Worm (Caenorhabditis elegans) whole organism, L1 larva: ENCODE data around the gene srh-73.

Experiments used
- aha-1 ChIP-seq: fragments of 150-350 bp; optimal IDR thresholded peaks from 2 replicates; lab custom pipeline; 2014; ENCODE audit warnings: missing biosample characterization, missing genetic modification characterization
- egl-27 ChIP-seq, 2 experiments: fragments of 150-350 bp in 1 of 2; sonication (generic microtip); optimal IDR thresholded peaks; 3 replicates each; lab custom pipeline; 2017 to 2018; ENCODE audit warnings: missing biosample characterization in 2 of 2, missing genetic modification characterization in 2 of 2, missing genetic modification reagents in 2 of 2
- elt-3 ChIP-seq, 6 experiments: fragments of 150-350 bp in 1 of 6; sonication (generic microtip); optimal IDR thresholded peaks; 2 replicates each; lab custom pipeline; 2017 to 2018; ENCODE audit warnings: missing biosample characterization in 6 of 6, missing genetic modification characterization in 6 of 6, inconsistent platforms in 1 of 6
- hlh-4 ChIP-seq: sonication (generic microtip); optimal IDR thresholded peaks from 2 replicates; lab custom pipeline; 2016; ENCODE audit warnings: mild to moderate bottlenecking, missing genetic modification characterization, missing compliant biosample characterization
- lin-15B ChIP-seq: fragments of 150-350 bp; sonication (generic microtip); optimal IDR thresholded peaks from 3 replicates; lab custom pipeline; 2014; ENCODE audit warnings: missing biosample characterization, missing genetic modification characterization
- nhr-11 ChIP-seq: fragments of 150-350 bp; optimal IDR thresholded peaks from 2 replicates; lab custom pipeline; 2014; ENCODE audit warnings: missing biosample characterization, missing genetic modification characterization
- nhr-28 ChIP-seq: fragments of 150-350 bp; optimal IDR thresholded peaks from 2 replicates; lab custom pipeline; 2014; ENCODE audit warnings: missing biosample characterization, missing genetic modification characterization
- nhr-90 ChIP-seq: sonication (generic microtip); optimal IDR thresholded peaks from 2 replicates; lab custom pipeline; 2016; ENCODE audit warnings: mild to moderate bottlenecking, missing genetic modification characterization, missing compliant biosample characterization; ENCODE audit not compliant: poor library complexity
- skn-1 ChIP-seq: fragments of 150-350 bp; optimal IDR thresholded peaks from 2 replicates; lab custom pipeline; 2014; ENCODE audit warnings: missing biosample characterization, missing genetic modification characterization
- snpc-4 ChIP-seq: fragments of 150-350 bp; optimal IDR thresholded peaks from 2 replicates; lab custom pipeline; 2014; ENCODE audit warnings: missing biosample characterization, missing genetic modification characterization
- zip-4 ChIP-seq: fragments of 200-800 bp; sonication (Bioruptor generic); optimal IDR thresholded peaks from 2 replicates; lab custom pipeline; 2018; ENCODE audit warnings: mild to moderate bottlenecking, missing genetic modification characterization, moderate library complexity, missing compliant biosample characterization
- ztf-4 ChIP-seq: fragments of 150-350 bp; optimal IDR thresholded peaks from 2 replicates; lab custom pipeline; 2014; ENCODE audit warnings: missing biosample characterization, missing genetic modification characterization

ce11 chrII:12544533-12544932 is 32.6 kb downstream of the srh-73 start, which contains the start of gene F49C5.9:
- no peak for TF ChIP-seq lin-15B (tag; lab: Kevin White, UChicago)
- no peak for TF ChIP-seq zip-4 (GFP tag; lab: Kevin White, UChicago)
- TF ChIP-seq ztf-4: no peak
- TF ChIP-seq egl-27 (tag; optimal IDR thresholded peaks at IDR 0.05; lab: Kevin White, UChicago): no peak
- TF ChIP-seq snpc-4: no peak
- TF ChIP-seq elt-3 (tag; optimal IDR thresholded peaks at IDR 0.05; lab: Kevin White, UChicago): no peak
- TF ChIP-seq skn-1 (tag; lab: Kevin White, UChicago): no peak
- TF ChIP-seq nhr-28: no peak
- no peak for TF ChIP-seq nhr-11 (tag; lab: Kevin White, UChicago)
- no peak for TF ChIP-seq nhr-90 (tag; lab: Kevin White, UChicago)
- no peak for TF ChIP-seq aha-1 (tag; lab: Kevin White, UChicago)
- TF ChIP-seq hlh-4 (tag; lab: Kevin White, UChicago): no peak
